Worm (Caenorhabditis elegans) whole organism, mixed stage, embryonic: Measurements from ENCODE around the gene ZK84.2.

Experiments
- cnd-1 ChIP-seq: fragments of 200-800 bp; sonication (Bioruptor generic); optimal IDR thresholded peaks from 2 replicates; lab custom pipeline; 2018; ENCODE audit warnings: mild to moderate bottlenecking, missing genetic modification characterization, missing compliant biosample characterization
- elt-3 ChIP-seq: fragments of 150-350 bp; optimal IDR thresholded peaks from 2 replicates; lab custom pipeline; 2014; ENCODE audit warnings: missing biosample characterization, missing genetic modification characterization
- lsy-2 ChIP-seq: fragments of 150-350 bp; optimal IDR thresholded peaks from 2 replicates; lab custom pipeline; 2014; ENCODE audit warnings: missing biosample characterization, missing genetic modification characterization
- mab-5 ChIP-seq: fragments of 150-350 bp; optimal IDR thresholded peaks from 2 replicates; lab custom pipeline; 2014; ENCODE audit warnings: missing biosample characterization, missing genetic modification characterization
- nhr-76 ChIP-seq: sonication (generic microtip); optimal IDR thresholded peaks from 2 replicates; lab custom pipeline; 2017; ENCODE audit warnings: missing biosample characterization, missing genetic modification characterization
- sem-2 ChIP-seq: fragments of 200-800 bp; sonication (Bioruptor generic); optimal IDR thresholded peaks from 2 replicates; lab custom pipeline; 2018; ENCODE audit warnings: mild to moderate bottlenecking, missing genetic modification characterization, missing compliant biosample characterization
- snpc-4 ChIP-seq: fragments of 150-350 bp; optimal IDR thresholded peaks from 2 replicates; lab custom pipeline; 2014; ENCODE audit warnings: missing biosample characterization, missing genetic modification characterization
- unc-39 ChIP-seq: fragments of 150-350 bp; optimal IDR thresholded peaks from 2 replicates; lab custom pipeline; 2014; ENCODE audit warnings: missing biosample characterization, missing genetic modification characterization
- ztf-11 ChIP-seq: fragments of 150-350 bp; optimal IDR thresholded peaks from 2 replicates; lab custom pipeline; 2014; ENCODE audit warnings: missing biosample characterization, missing genetic modification characterization

DNA sequence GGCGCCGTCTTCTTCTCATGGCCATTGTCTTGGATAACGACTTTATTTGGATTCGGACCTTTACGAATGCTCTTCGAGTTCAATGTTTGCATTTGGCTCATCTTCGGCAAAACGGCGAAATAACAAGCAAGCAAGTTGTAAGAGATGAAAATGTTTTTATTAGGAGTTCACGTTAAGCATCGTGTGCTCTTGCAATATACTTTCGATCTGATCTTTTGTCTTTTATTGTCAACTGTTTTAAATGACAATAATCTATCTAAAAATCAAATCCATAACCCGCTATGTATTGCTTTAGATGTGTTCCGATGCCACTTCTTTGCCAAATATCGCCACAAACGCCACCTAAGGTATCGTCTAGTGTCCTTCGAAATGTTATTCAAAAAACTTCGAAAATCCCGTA lies 2.3 kb downstream of the ZK84.2 start, which contains the start of gene ZK84.5:
- TF ChIP-seq cnd-1 (no peak), snpc-4 (tag; lab: Kevin White, UChicago) (no peak), ztf-11 (tag; lab: Kevin White, UChicago) (no peak), lsy-2 (tag; lab: Kevin White, UChicago) (no peak), unc-39 (tag; lab: Kevin White, UChicago) (no peak), nhr-76 (no peak), elt-3 (no peak), sem-2 (no peak), mab-5 (no peak)
